Fruit fly (Drosophila melanogaster) whole organism, embryonic: ENCODE data around the gene Dus1.

Source experiments
- Bgb ChIP-seq: fragments of 200-800 bp; sonication (Bioruptor generic); IDR thresholded peaks from 2 replicates; pipeline ENCODE4 v1.3.6; 2022; ENCODE audit warnings: missing biosample characterization, missing genetic modification characterization; ENCODE audit not compliant: partially characterized antibody
- CG10267 ChIP-seq: fragments of 200-800 bp; sonication (Bioruptor generic); optimal IDR thresholded peaks from 2 replicates; lab custom pipeline; 2018; ENCODE audit warnings: missing biosample characterization, mild to moderate bottlenecking, missing genetic modification characterization, moderate library complexity
- CG12104 ChIP-seq: fragments of 200-800 bp; sonication (Bioruptor generic); optimal IDR thresholded peaks from 3 replicates; lab custom pipeline; 2016; ENCODE audit warnings: missing biosample characterization, missing genetic modification characterization
- CG13287 ChIP-seq: fragments of 200-800 bp; sonication (Bioruptor generic); IDR thresholded peaks from 2 replicates; pipeline ENCODE4 v1.3.6; 2022; ENCODE audit warnings: missing biosample characterization, missing genetic modification characterization; ENCODE audit not compliant: partially characterized antibody
- CG13424 ChIP-seq: fragments of 200-800 bp; sonication (Bioruptor generic); optimal IDR thresholded peaks from 2 replicates; lab custom pipeline; 2019; ENCODE audit warnings: missing biosample characterization, mild to moderate bottlenecking, missing genetic modification characterization, moderate library complexity
- CG14050 ChIP-seq: fragments of 200-800 bp; sonication (Bioruptor generic); IDR thresholded peaks from 3 replicates; pipeline ENCODE4 v1.3.6; 2022; ENCODE audit warnings: missing biosample characterization, missing genetic modification characterization
- CG14860 ChIP-seq: fragments of 200-800 bp; sonication (Bioruptor generic); IDR thresholded peaks from 3 replicates; pipeline ENCODE4 v1.3.6; 2022; ENCODE audit warnings: missing biosample characterization, missing genetic modification characterization; ENCODE audit not compliant: partially characterized antibody
- CG1603 ChIP-seq: fragments of 200-800 bp; sonication (Bioruptor generic); optimal IDR thresholded peaks from 2 replicates; lab custom pipeline; 2019; ENCODE audit warnings: missing biosample characterization, mild to moderate bottlenecking, missing genetic modification characterization, moderate library complexity
- CG16813 ChIP-seq: fragments of 200-800 bp; sonication (Bioruptor generic); IDR thresholded peaks from 3 replicates; pipeline ENCODE4 v1.3.6; 2022; ENCODE audit warnings: missing biosample characterization, missing genetic modification characterization; ENCODE audit not compliant: partially characterized antibody
- CG17186 ChIP-seq: fragments of 200-800 bp; sonication (Bioruptor generic); optimal IDR thresholded peaks from 3 replicates; lab custom pipeline; 2017; ENCODE audit warnings: missing biosample characterization, missing genetic modification reagents, missing genetic modification characterization
- CG17359 ChIP-seq: fragments of 200-800 bp; sonication (Bioruptor generic); optimal IDR thresholded peaks from 3 replicates; lab custom pipeline; 2018; ENCODE audit warnings: missing biosample characterization, mild to moderate bottlenecking, missing genetic modification characterization, moderate library complexity
- CG17829 ChIP-seq: fragments of 200-800 bp; optimal IDR thresholded peaks from 2 replicates; lab custom pipeline; 2019; ENCODE audit warnings: missing biosample characterization, mild to moderate bottlenecking, missing genetic modification characterization, moderate library complexity
- CG18619 ChIP-seq: fragments of 200-800 bp; sonication (Bioruptor generic); optimal IDR thresholded peaks from 3 replicates; lab custom pipeline; 2017; ENCODE audit warnings: missing biosample characterization, mild to moderate bottlenecking, missing genetic modification characterization
- CG2116 ChIP-seq: fragments of 200-800 bp; sonication (Bioruptor generic); optimal IDR thresholded peaks from 3 replicates; lab custom pipeline; 2018; ENCODE audit warnings: missing biosample characterization, mild to moderate bottlenecking, missing genetic modification characterization
- CG33213 ChIP-seq: fragments of 200-800 bp; sonication (Bioruptor generic); optimal IDR thresholded peaks from 3 replicates; lab custom pipeline; 2016; ENCODE audit warnings: missing biosample characterization, missing genetic modification characterization
- CG34376 ChIP-seq: fragments of 200-800 bp; sonication (Bioruptor generic); optimal IDR thresholded peaks from 2 replicates; lab custom pipeline; 2018; ENCODE audit warnings: missing biosample characterization, mild to moderate bottlenecking, missing genetic modification characterization
- CG4282 ChIP-seq: fragments of 200-800 bp; sonication (Bioruptor generic); optimal IDR thresholded peaks from 2 replicates; lab custom pipeline; 2016; ENCODE audit warnings: missing biosample characterization, missing genetic modification characterization
- CG9437 ChIP-seq: fragments of 200-800 bp; sonication (Bioruptor generic); optimal IDR thresholded peaks from 2 replicates; lab custom pipeline; 2018; ENCODE audit warnings: missing biosample characterization, mild to moderate bottlenecking, missing genetic modification characterization
- CTCF ChIP-seq: fragments of 200-800 bp; sonication (Bioruptor generic); optimal IDR thresholded peaks from 2 replicates; lab custom pipeline; 2017; ENCODE audit warnings: missing biosample characterization, mild to moderate bottlenecking, missing genetic modification characterization, moderate library complexity
- CrebB ChIP-seq: fragments of 200-800 bp; sonication (Bioruptor generic); optimal IDR thresholded peaks from 3 replicates; lab custom pipeline; 2018; ENCODE audit warnings: missing biosample characterization, mild to moderate bottlenecking, missing genetic modification characterization
- Doc3 ChIP-seq: fragments of 200-800 bp; sonication (Bioruptor generic); IDR thresholded peaks from 3 replicates; pipeline ENCODE4 v1.3.6; 2022; ENCODE audit warnings: missing biosample characterization, missing genetic modification characterization; ENCODE audit not compliant: partially characterized antibody
- Dp ChIP-seq: fragments of 200-800 bp; sonication (Bioruptor generic); optimal IDR thresholded peaks from 2 replicates; lab custom pipeline; 2018; ENCODE audit warnings: missing biosample characterization, mild to moderate bottlenecking, missing genetic modification characterization, moderate library complexity
- Dref ChIP-seq: fragments of 200-800 bp; sonication (Bioruptor generic); IDR thresholded peaks from 2 replicates; pipeline ENCODE4 v1.3.6; 2022; ENCODE audit warnings: missing biosample characterization, missing genetic modification characterization
- E2f2 ChIP-seq: fragments of 200-800 bp; sonication (Bioruptor generic); IDR thresholded peaks from 2 replicates; pipeline ENCODE4 v1.3.6; 2022; ENCODE audit warnings: missing biosample characterization, missing genetic modification characterization
- Elba2 ChIP-seq: fragments of 200-800 bp; sonication (Bioruptor generic); optimal IDR thresholded peaks from 3 replicates; lab custom pipeline; 2016; ENCODE audit warnings: missing biosample characterization, missing genetic modification characterization
- Fer3 ChIP-seq: fragments of 200-800 bp; sonication (Bioruptor generic); optimal IDR thresholded peaks from 2 replicates; lab custom pipeline; 2018; ENCODE audit warnings: missing biosample characterization, mild to moderate bottlenecking, missing genetic modification characterization, moderate library complexity
- HLH3B ChIP-seq: fragments of 200-800 bp; sonication (Bioruptor generic); IDR thresholded peaks from 2 replicates; pipeline ENCODE4 v1.3.6; 2022; ENCODE audit warnings: missing biosample characterization, missing genetic modification characterization
- HmgZ ChIP-seq: fragments of 200-800 bp; sonication (Bioruptor generic); optimal IDR thresholded peaks from 2 replicates; lab custom pipeline; 2018; ENCODE audit warnings: missing biosample characterization, mild to moderate bottlenecking, missing genetic modification characterization
- Hmr ChIP-seq: fragments of 200-800 bp; sonication (Bioruptor generic); optimal IDR thresholded peaks from 3 replicates; lab custom pipeline; 2017; ENCODE audit warnings: mild to moderate bottlenecking, missing biosample characterization, missing genetic modification reagents, missing genetic modification characterization
- Lhr ChIP-seq: fragments of 200-800 bp; sonication (Bioruptor generic); optimal IDR thresholded peaks from 3 replicates; lab custom pipeline; 2017; ENCODE audit warnings: mild to moderate bottlenecking, missing biosample characterization, missing genetic modification reagents, missing genetic modification characterization
- MBD-R2 ChIP-seq: fragments of 200-800 bp; sonication (Bioruptor generic); IDR thresholded peaks from 2 replicates; pipeline ENCODE4 v1.3.6; 2022; ENCODE audit warnings: missing biosample characterization, missing genetic modification characterization
- Med ChIP-seq: fragments of 200-800 bp; sonication (Bioruptor generic); peaks from one replicate; lab custom pipeline; 2016; ENCODE audit warnings: missing biosample characterization, missing genetic modification characterization, mild to moderate bottlenecking, inconsistent platforms, moderate library complexity
- NfI ChIP-seq: fragments of 200-800 bp; sonication (Bioruptor generic); optimal IDR thresholded peaks from 3 replicates; lab custom pipeline; 2018; ENCODE audit warnings: missing biosample characterization, mild to moderate bottlenecking, missing genetic modification characterization, moderate library complexity
- Pdp1 ChIP-seq, 2 experiments: fragments of 200-800 bp; sonication (Bioruptor generic); optimal IDR thresholded peaks; 3 replicates each; lab custom pipeline; 2016; ENCODE audit warnings: missing biosample characterization in 2 of 2, missing genetic modification characterization in 2 of 2, mild to moderate bottlenecking in 1 of 2, moderate library complexity in 1 of 2
- Scr ChIP-seq: fragments of 200-800 bp; sonication (Bioruptor generic); IDR thresholded peaks from 2 replicates; pipeline ENCODE4 v1.3.6; 2022; ENCODE audit warnings: missing biosample characterization, missing genetic modification characterization; ENCODE audit not compliant: partially characterized antibody
- Sin3A ChIP-seq: fragments of >200 bp; optimal IDR thresholded peaks from 2 replicates; lab custom pipeline; 2018
- amos ChIP-seq: fragments of 200-800 bp; sonication (Bioruptor generic); IDR thresholded peaks from 2 replicates; pipeline ENCODE4 v1.3.6; 2022; ENCODE audit warnings: missing biosample characterization, missing genetic modification characterization; ENCODE audit not compliant: partially characterized antibody
- bigmax ChIP-seq: fragments of 200-800 bp; sonication (Bioruptor generic); optimal IDR thresholded peaks from 2 replicates; lab custom pipeline; 2018; ENCODE audit warnings: missing biosample characterization, mild to moderate bottlenecking, missing genetic modification characterization
- chinmo ChIP-seq: fragments of 200-800 bp; sonication (Bioruptor generic); IDR thresholded peaks from 4 replicates; pipeline ENCODE4 v1.3.6; 2022; ENCODE audit warnings: missing biosample characterization, missing genetic modification characterization; ENCODE audit not compliant: partially characterized antibody
- corto ChIP-seq: fragments of 200-800 bp; sonication (Bioruptor generic); optimal IDR thresholded peaks from 2 replicates; lab custom pipeline; 2016; ENCODE audit warnings: missing biosample characterization, mild to moderate bottlenecking, missing genetic modification characterization, moderate library complexity
- fu2 ChIP-seq: fragments of 200-800 bp; sonication (Bioruptor generic); optimal IDR thresholded peaks from 2 replicates; lab custom pipeline; 2016; ENCODE audit warnings: missing biosample characterization, missing genetic modification characterization
- gfzf ChIP-seq: fragments of 200-800 bp; sonication (Bioruptor generic); optimal IDR thresholded peaks from 2 replicates; lab custom pipeline; 2016; ENCODE audit warnings: missing biosample characterization, mild to moderate bottlenecking, missing genetic modification characterization, moderate library complexity
- kay ChIP-seq: fragments of 200-800 bp; sonication (Bioruptor generic); optimal IDR thresholded peaks from 2 replicates; lab custom pipeline; 2016; ENCODE audit warnings: missing biosample characterization, missing genetic modification characterization
- maf-S ChIP-seq: fragments of 200-800 bp; sonication (Bioruptor generic); optimal IDR thresholded peaks from 2 replicates; lab custom pipeline; 2016; ENCODE audit warnings: missing biosample characterization, missing genetic modification characterization
- mirr ChIP-seq: fragments of 200-800 bp; sonication (Bioruptor generic); optimal IDR thresholded peaks from 3 replicates; lab custom pipeline; 2018; ENCODE audit warnings: missing biosample characterization, mild to moderate bottlenecking, missing genetic modification characterization
- phol ChIP-seq: fragments of 200-800 bp; sonication (Bioruptor generic); optimal IDR thresholded peaks from 3 replicates; lab custom pipeline; 2018; ENCODE audit warnings: missing biosample characterization, mild to moderate bottlenecking, missing genetic modification characterization, moderate library complexity
- vnd ChIP-seq: fragments of 200-800 bp; sonication (Bioruptor generic); IDR thresholded peaks from 3 replicates; pipeline ENCODE4 v1.3.6; 2022; ENCODE audit warnings: missing biosample characterization, missing genetic modification characterization; ENCODE audit not compliant: partially characterized antibody
- zen ChIP-seq: fragments of 200-800 bp; sonication (Bioruptor generic); optimal IDR thresholded peaks from 3 replicates; lab custom pipeline; 2018; ENCODE audit warnings: missing biosample characterization, mild to moderate bottlenecking, missing genetic modification characterization, moderate library complexity

The Dus1 gene

DNA sequence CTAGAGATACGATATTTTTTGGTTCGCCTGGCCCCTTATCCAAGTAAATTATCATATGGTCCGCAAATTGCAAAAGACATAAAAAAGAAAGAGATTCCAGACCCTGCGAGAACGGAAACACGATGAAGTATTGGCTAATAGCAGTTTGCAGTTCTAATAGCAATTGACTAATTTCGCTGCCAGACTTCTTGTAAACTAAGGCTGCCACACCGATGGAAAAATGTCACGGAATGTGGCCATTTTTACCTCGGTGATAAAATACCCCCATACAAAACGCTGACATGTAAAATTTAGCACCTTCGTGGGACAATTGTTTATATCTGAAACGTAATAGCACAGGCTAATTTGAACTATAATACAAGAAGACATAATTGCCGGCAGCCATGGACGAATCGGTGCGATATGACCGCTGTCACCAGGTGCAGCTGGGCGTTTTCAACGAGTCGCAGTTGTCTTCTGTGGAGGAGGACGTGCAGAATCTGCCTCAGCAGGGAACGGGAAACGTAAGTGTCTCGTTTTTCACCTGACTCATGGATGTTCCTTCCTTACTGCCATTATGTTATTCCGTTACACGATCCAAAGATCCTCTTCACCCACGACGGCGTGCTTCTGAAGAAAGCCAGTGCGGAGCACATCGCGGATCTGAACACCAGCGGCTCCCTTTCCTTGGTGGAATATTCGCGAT is 64.3 kb downstream of the Dus1 start, which contains the start of the genes Tbc1d15-17 and CG11617 (continued):
- TF ChIP-seq zen: peak; percentile 40
- no peak for TF ChIP-seq CG14050
- TF ChIP-seq CG13424 (tag; lab: Kevin White, UChicago): no peak
- peak; percentile 16 for TF ChIP-seq maf-S
- peak; percentile 64; the same call in 1 of the 2 replicates for TF ChIP-seq CG13287
- TF ChIP-seq phol (tag; lab: Kevin White, UChicago): peak; percentile 56
- no peak for TF ChIP-seq HLH3B (GFP tag; lab: Robert Waterston, UW)
- no peak for TF ChIP-seq CG14860 (GFP tag; lab: Robert Waterston, UW)
- peak; percentile 14 for TF ChIP-seq bigmax
- peak; percentile 1 for TF ChIP-seq mirr (GFP tag; lab: Kevin White, UChicago)
- TF ChIP-seq amos (GFP tag; lab: Robert Waterston, UW): peak; percentile 63; the same call in 1 of the 2 replicates
- TF ChIP-seq CG4282: no peak
- TF ChIP-seq Fer3 (tag; lab: Kevin White, UChicago): no peak
- peak; percentile 62 for TF ChIP-seq Dp (GFP tag; lab: Kevin White, UChicago)
- peak; percentile 66 for TF ChIP-seq Sin3A (lab: Kevin White, UChicago)
- peak; percentile 94 for TF ChIP-seq gfzf (GFP tag; lab: Kevin White, UChicago)
- TF ChIP-seq CG17829 (tag; lab: Kevin White, UChicago): peak; percentile 31
- TF ChIP-seq Lhr (GFP tag; lab: Kevin White, UChicago): peak; percentile 92
- TF ChIP-seq Med: peak; percentile 82
- no peak for TF ChIP-seq CG12104 (GFP tag; lab: Kevin White, UChicago)
- peak; percentile 48 for TF ChIP-seq CG10267
- peak; percentile 55 for TF ChIP-seq CG33213
- peak; percentile 62 for TF ChIP-seq E2f2 (GFP tag; lab: Robert Waterston, UW)
- TF ChIP-seq CG2116 (GFP tag; lab: Kevin White, UChicago): peak; percentile 59
- TF ChIP-seq MBD-R2: peak; percentile 97
- no peak for TF ChIP-seq CG18619 (GFP tag; lab: Kevin White, UChicago)
- peak; percentile 69 for TF ChIP-seq Hmr (GFP tag; lab: Kevin White, UChicago)
- TF ChIP-seq HmgZ: peak; percentile 76
- peak; percentile 13 for TF ChIP-seq NfI (GFP tag; lab: Kevin White, UChicago)
- 0 out of 4 replicates have a peak, but pooled peaks have one; percentile 8 for TF ChIP-seq chinmo (GFP tag; lab: Robert Waterston, UW)
- TF ChIP-seq corto (GFP tag; lab: Kevin White, UChicago): no peak
- TF ChIP-seq Doc3 (GFP tag; lab: Robert Waterston, UW): peak; percentile 27; the same call in 1 of the 3 replicates
- peak; percentile 90 for TF ChIP-seq Elba2 (GFP tag; lab: Kevin White, UChicago)
- TF ChIP-seq CG9437 (GFP tag; lab: Kevin White, UChicago): peak; percentile 97
- TF ChIP-seq CG16813 (GFP tag; lab: Robert Waterston, UW): peak; percentile 41; the same call in 1 of the 3 replicates
- TF ChIP-seq CTCF (GFP tag; lab: Kevin White, UChicago): peak; percentile 71
- peak; percentile 49 for TF ChIP-seq CG34376 (GFP tag; lab: Kevin White, UChicago)
- peak; percentile 55 for TF ChIP-seq Scr (GFP tag; lab: Robert Waterston, UW)
- peak; percentile 82 for TF ChIP-seq CG1603
- TF ChIP-seq CG17359 (tag; lab: Kevin White, UChicago): no peak
- peak; percentile 34 for TF ChIP-seq kay
- TF ChIP-seq CG17186: peak; percentile 29
- peak; percentile 4 for TF ChIP-seq CrebB (tag; lab: Kevin White, UChicago)
- peak in 1 of 2 experiments; percentile 80 for TF ChIP-seq Pdp1 (GFP tag; optimal IDR thresholded peaks at IDR 0.05; lab: Kevin White, UChicago)
- TF ChIP-seq Dref: peak; percentile 46
- TF ChIP-seq vnd: 0 out of 3 replicates have a peak, but pooled peaks have one; percentile 20
- peak; percentile 60 for TF ChIP-seq Bgb
- TF ChIP-seq fu2 (GFP tag; lab: Kevin White, UChicago): no peak
